Worm (Caenorhabditis elegans) whole organism, L2 larva: Measurements from ENCODE around the gene gst-9.

Experiments used
- dmd-4 ChIP-seq: sonication (generic microtip); optimal IDR thresholded peaks from 2 replicates; lab custom pipeline; 2017; ENCODE audit warnings: missing biosample characterization, missing genetic modification characterization
- elt-1 ChIP-seq: fragments of 150-350 bp; optimal IDR thresholded peaks from 2 replicates; lab custom pipeline; 2014; ENCODE audit warnings: missing biosample characterization, missing genetic modification characterization
- elt-3 ChIP-seq: sonication (generic microtip); optimal IDR thresholded peaks from 2 replicates; lab custom pipeline; 2017; ENCODE audit warnings: missing biosample characterization, missing genetic modification characterization
- lin-39 ChIP-seq: fragments of 150-350 bp; optimal IDR thresholded peaks from 2 replicates; lab custom pipeline; 2014; ENCODE audit warnings: missing biosample characterization, missing genetic modification reagents, missing genetic modification characterization
- mbf-1 ChIP-seq: sonication (generic microtip); optimal IDR thresholded peaks from 2 replicates; lab custom pipeline; 2017; ENCODE audit warnings: missing biosample characterization, missing genetic modification characterization
- nhr-11 ChIP-seq: fragments of 150-350 bp; optimal IDR thresholded peaks from 2 replicates; lab custom pipeline; 2014; ENCODE audit warnings: missing biosample characterization, missing genetic modification characterization
- sma-9 ChIP-seq, 2 experiments: fragments of 150-350 bp in 1 of 2; sonication (generic microtip) in 1 of 2; optimal IDR thresholded peaks; 2 replicates each; lab custom pipeline; 2014 to 2016; ENCODE audit warnings: missing genetic modification characterization in 2 of 2, mild to moderate bottlenecking in 1 of 2, missing biosample characterization in 1 of 2, missing compliant biosample characterization in 1 of 2, missing genetic modification reagents in 1 of 2, moderate library complexity in 1 of 2
- snpc-4 ChIP-seq: fragments of 150-350 bp; optimal IDR thresholded peaks from 2 replicates; lab custom pipeline; 2014; ENCODE audit warnings: missing biosample characterization, missing genetic modification characterization
- zag-1 ChIP-seq: fragments of 150-350 bp; optimal IDR thresholded peaks from 2 replicates; lab custom pipeline; 2014; ENCODE audit warnings: missing biosample characterization, missing genetic modification characterization

ce11 chrII:4882498-4882897 lies 8.9 kb upstream of the gst-9 start:
- no peak for TF ChIP-seq nhr-11 (tag; lab: Kevin White, UChicago)
- no peak for TF ChIP-seq lin-39 (tag; lab: Kevin White, UChicago)
- no peak for TF ChIP-seq sma-9 (GFP tag; optimal IDR thresholded peaks at IDR 0.05; lab: Kevin White, UChicago)
- no peak for TF ChIP-seq sma-9 (tag; optimal IDR thresholded peaks at IDR 0.05; lab: Kevin White, UChicago)
- no peak for TF ChIP-seq elt-3 (tag; lab: Kevin White, UChicago)
- no peak for TF ChIP-seq zag-1 (tag; lab: Kevin White, UChicago)
- TF ChIP-seq dmd-4: no peak
- TF ChIP-seq snpc-4 (tag; lab: Kevin White, UChicago): no peak
- no peak for TF ChIP-seq elt-1 (tag; lab: Kevin White, UChicago)
- TF ChIP-seq mbf-1 (tag; lab: Kevin White, UChicago): no peak
